Worm (Caenorhabditis elegans) whole organism, young adult: Measurements from ENCODE around the gene F17C11.4.

Experiments
- B0261.1 ChIP-seq: sonication (generic microtip); optimal IDR thresholded peaks from 2 replicates; lab custom pipeline; 2016; ENCODE audit warnings: mild to moderate bottlenecking, missing genetic modification characterization, moderate library complexity, missing compliant biosample characterization
- C06A6.2 ChIP-seq: fragments of 200-800 bp; sonication (Bioruptor generic); conservative IDR thresholded peaks from 2 replicates; pipeline ENCODE4 v1.3.6; 2022; ENCODE audit warnings: missing genetic modification characterization, missing compliant biosample characterization
- D2030.7 ChIP-seq: fragments of 200-800 bp; sonication (Bioruptor generic); IDR thresholded peaks from 2 replicates; pipeline ENCODE4 v1.3.6; 2022; ENCODE audit warnings: missing genetic modification reagents, missing genetic modification characterization, missing compliant biosample characterization
- F39B2.1 ChIP-seq: fragments of 200-800 bp; sonication (Bioruptor generic); IDR thresholded peaks from 2 replicates; pipeline ENCODE4 v1.3.6; 2022; ENCODE audit warnings: missing genetic modification reagents, missing genetic modification characterization, missing compliant biosample characterization
- F55B11.4 ChIP-seq: sonication (generic microtip); optimal IDR thresholded peaks from 2 replicates; lab custom pipeline; 2016; ENCODE audit warnings: missing compliant biosample characterization, missing genetic modification characterization, borderline replicate concordance; ENCODE audit not compliant: insufficient read depth
- F57A8.1 ChIP-seq: fragments of 200-800 bp; sonication (Bioruptor generic); optimal IDR thresholded peaks from 2 replicates; lab custom pipeline; 2018; ENCODE audit warnings: mild to moderate bottlenecking, missing genetic modification characterization, moderate library complexity, missing compliant biosample characterization
- K11D2.4 ChIP-seq: fragments of 200-800 bp; sonication (Bioruptor generic); IDR thresholded peaks from 2 replicates; pipeline ENCODE4 v1.3.6; 2022; ENCODE audit warnings: missing genetic modification reagents, missing genetic modification characterization, missing compliant biosample characterization
- T26A5.8 ChIP-seq: sonication (generic microtip); optimal IDR thresholded peaks from 2 replicates; lab custom pipeline; 2016; ENCODE audit warnings: missing genetic modification characterization, missing compliant biosample characterization
- Y53G8AR.9 ChIP-seq: fragments of 200-800 bp; sonication (Bioruptor generic); conservative IDR thresholded peaks from 2 replicates; pipeline ENCODE4 v1.3.6; 2022; ENCODE audit warnings: missing genetic modification reagents, missing genetic modification characterization, missing compliant biosample characterization
- Y67H2A.10 ChIP-seq: fragments of 200-800 bp; sonication (Bioruptor generic); conservative IDR thresholded peaks from 2 replicates; pipeline ENCODE4 v1.3.6; 2022; ENCODE audit warnings: missing genetic modification reagents, missing genetic modification characterization, missing compliant biosample characterization
- ZK185.1 ChIP-seq: sonication (generic microtip); optimal IDR thresholded peaks from 2 replicates; lab custom pipeline; 2016; ENCODE audit warnings: mild to moderate bottlenecking, missing genetic modification characterization, missing compliant biosample characterization; ENCODE audit not compliant: poor library complexity, severe bottlenecking
- ama-1 ChIP-seq, 3 experiments: fragments of 150-350 bp in 1 of 3; sonication (generic microtip) in 2 of 3; optimal IDR thresholded peaks; 2 replicates each; lab custom pipeline; 2014 to 2018; ENCODE audit warnings: missing biosample characterization in 2 of 3, missing genetic modification characterization in 2 of 3, missing genetic modification reagents in 2 of 3
- aptf-3 ChIP-seq: fragments of 200-800 bp; sonication (Bioruptor generic); IDR thresholded peaks from 2 replicates; pipeline ENCODE4 v1.3.6; 2022; ENCODE audit warnings: missing genetic modification characterization, missing compliant biosample characterization
- atf-7 ChIP-seq: sonication (generic microtip); optimal IDR thresholded peaks from 2 replicates; lab custom pipeline; 2017; ENCODE audit warnings: mild to moderate bottlenecking, missing genetic modification characterization, missing compliant biosample characterization
- athp-1 ChIP-seq: sonication (generic microtip); optimal IDR thresholded peaks from 2 replicates; lab custom pipeline; 2017; ENCODE audit warnings: mild to moderate bottlenecking, missing genetic modification characterization, missing compliant biosample characterization
- attf-6 ChIP-seq: fragments of 200-800 bp; sonication (Bioruptor generic); IDR thresholded peaks from 2 replicates; pipeline ENCODE4 v1.3.6; 2022; ENCODE audit warnings: missing genetic modification reagents, missing genetic modification characterization, missing compliant biosample characterization
- ccch-3 ChIP-seq: fragments of 200-800 bp; sonication (Bioruptor generic); optimal IDR thresholded peaks from 2 replicates; lab custom pipeline; 2018; ENCODE audit warnings: mild to moderate bottlenecking, missing genetic modification characterization, missing compliant biosample characterization
- ceh-40 ChIP-seq: fragments of 200-800 bp; sonication (Bioruptor generic); IDR thresholded peaks from 2 replicates; pipeline ENCODE4 v1.3.6; 2022; ENCODE audit warnings: missing genetic modification characterization, missing compliant biosample characterization
- ceh-58 ChIP-seq: fragments of 200-800 bp; sonication (Bioruptor generic); IDR thresholded peaks from 2 replicates; pipeline ENCODE4 v1.3.6; 2022; ENCODE audit warnings: missing genetic modification characterization, missing compliant biosample characterization
- dox-1 ChIP-seq: fragments of 200-800 bp; sonication (Bioruptor generic); IDR thresholded peaks from 2 replicates; pipeline ENCODE4 v1.3.6; 2022; ENCODE audit warnings: missing genetic modification reagents, missing genetic modification characterization, missing compliant biosample characterization
- egrh-3 ChIP-seq: fragments of 200-800 bp; sonication (Bioruptor generic); IDR thresholded peaks from 2 replicates; pipeline ENCODE4 v1.3.6; 2022; ENCODE audit warnings: missing genetic modification reagents, missing genetic modification characterization, missing compliant biosample characterization
- hmg-1.2 ChIP-seq: fragments of 200-800 bp; sonication (Bioruptor generic); IDR thresholded peaks from 2 replicates; pipeline ENCODE4 v1.3.6; 2022; ENCODE audit warnings: missing genetic modification reagents, missing genetic modification characterization, missing compliant biosample characterization
- hmg-20 ChIP-seq: fragments of 200-800 bp; sonication (Bioruptor generic); IDR thresholded peaks from 2 replicates; pipeline ENCODE4 v1.3.6; 2022; ENCODE audit warnings: missing genetic modification reagents, missing genetic modification characterization, missing compliant biosample characterization
- hsf-1 ChIP-seq: fragments of 200-800 bp; sonication (Bioruptor generic); IDR thresholded peaks from 2 replicates; pipeline ENCODE4 v1.3.6; 2022; ENCODE audit warnings: missing genetic modification reagents, missing genetic modification characterization, missing compliant biosample characterization
- let-526 ChIP-seq: fragments of 200-800 bp; sonication (Bioruptor generic); IDR thresholded peaks from 2 replicates; pipeline ENCODE4 v1.3.6; 2022; ENCODE audit warnings: missing genetic modification reagents, missing genetic modification characterization, missing compliant biosample characterization
- let-607 ChIP-seq, 2 experiments: fragments of 200-800 bp in 1 of 2; sonication (Bioruptor generic) in 1 of 2; sonication (generic microtip) in 1 of 2; optimal IDR thresholded peaks; 2 replicates each; lab custom pipeline; 2016 to 2018; ENCODE audit warnings: mild to moderate bottlenecking in 2 of 2, missing compliant biosample characterization in 2 of 2, missing genetic modification characterization in 2 of 2, moderate library complexity in 2 of 2, missing genotype in 1 of 2
- lir-1 ChIP-seq: fragments of 200-800 bp; sonication (Bioruptor generic); conservative IDR thresholded peaks from 2 replicates; pipeline ENCODE4 v1.3.6; 2022; ENCODE audit warnings: missing genetic modification reagents, missing genetic modification characterization, missing compliant biosample characterization
- madf-6 ChIP-seq: fragments of 200-800 bp; sonication (Bioruptor generic); IDR thresholded peaks from 2 replicates; pipeline ENCODE4 v1.3.6; 2022; ENCODE audit warnings: missing genetic modification reagents, missing genetic modification characterization, missing compliant biosample characterization
- mxl-1 ChIP-seq: sonication (generic microtip); optimal IDR thresholded peaks from 2 replicates; lab custom pipeline; 2016; ENCODE audit warnings: missing genetic modification characterization, missing compliant biosample characterization
- nfya-1 ChIP-seq: sonication (generic microtip); optimal IDR thresholded peaks from 2 replicates; lab custom pipeline; 2017; ENCODE audit warnings: antibody characterized with exemption, missing compliant biosample characterization, missing genetic modification characterization, borderline replicate concordance; ENCODE audit not compliant: insufficient read depth
- nfyb-1 ChIP-seq: fragments of 200-800 bp; sonication (Bioruptor generic); IDR thresholded peaks from 2 replicates; pipeline ENCODE4 v1.3.6; 2022; ENCODE audit warnings: missing genetic modification reagents, missing genetic modification characterization, missing compliant biosample characterization
- nhr-120 ChIP-seq: fragments of 200-800 bp; sonication (Bioruptor generic); IDR thresholded peaks from 2 replicates; pipeline ENCODE4 v1.3.6; 2022; ENCODE audit warnings: missing genetic modification characterization, missing compliant biosample characterization
- nhr-27 ChIP-seq: fragments of 200-800 bp; sonication (Bioruptor generic); optimal IDR thresholded peaks from 2 replicates; lab custom pipeline; 2018; ENCODE audit warnings: mild to moderate bottlenecking, missing genetic modification characterization, moderate library complexity, missing compliant biosample characterization
- nhr-90 ChIP-seq: sonication (generic microtip); optimal IDR thresholded peaks from 2 replicates; lab custom pipeline; 2016; ENCODE audit warnings: missing genotype, mild to moderate bottlenecking, missing genetic modification characterization, missing compliant biosample characterization
- pbrm-1 ChIP-seq: fragments of 200-800 bp; sonication (Bioruptor generic); IDR thresholded peaks from 2 replicates; pipeline ENCODE4 v1.3.6; 2022; ENCODE audit warnings: missing genetic modification reagents, missing genetic modification characterization, missing compliant biosample characterization
- rcor-1 ChIP-seq: fragments of 200-800 bp; sonication (Bioruptor generic); IDR thresholded peaks from 2 replicates; pipeline ENCODE4 v1.3.6; 2022; ENCODE audit warnings: missing genetic modification reagents, missing genetic modification characterization, missing compliant biosample characterization
- rec-8 ChIP-seq, 2 experiments: sonication (generic microtip); optimal IDR thresholded peaks; 2 replicates each; lab custom pipeline; 2016; ENCODE audit warnings: mild to moderate bottlenecking in 2 of 2, missing genetic modification characterization in 2 of 2, missing genetic modification reagents in 2 of 2, missing genotype in 2 of 2, missing biosample characterization in 1 of 2, missing compliant biosample characterization in 1 of 2, moderate library complexity in 1 of 2
- sdz-38 ChIP-seq: sonication (generic microtip); optimal IDR thresholded peaks from 2 replicates; lab custom pipeline; 2016; ENCODE audit warnings: missing genotype, missing genetic modification characterization, missing compliant biosample characterization
- snpc-1.1 ChIP-seq: sonication (generic microtip); optimal IDR thresholded peaks from 2 replicates; lab custom pipeline; 2017; ENCODE audit warnings: missing genetic modification characterization, mild to moderate bottlenecking, missing compliant biosample characterization, antibody characterized with exemption, moderate library complexity, missing genotype, missing genetic modification reagents; ENCODE audit not compliant: insufficient read depth
- snpc-1.3 ChIP-seq: sonication (generic microtip); optimal IDR thresholded peaks from 2 replicates; lab custom pipeline; 2017; ENCODE audit warnings: missing genetic modification characterization, mild to moderate bottlenecking, missing compliant biosample characterization, antibody characterized with exemption, moderate library complexity, missing genotype, missing genetic modification reagents; ENCODE audit not compliant: insufficient read depth
- sptf-2 ChIP-seq: fragments of 200-800 bp; sonication (Bioruptor generic); optimal IDR thresholded peaks from 2 replicates; lab custom pipeline; 2018; ENCODE audit warnings: mild to moderate bottlenecking, missing genetic modification characterization, missing compliant biosample characterization
- zim-3 ChIP-seq: sonication (generic microtip); optimal IDR thresholded peaks from 2 replicates; lab custom pipeline; 2017; ENCODE audit warnings: mild to moderate bottlenecking, missing genetic modification characterization, moderate library complexity, missing compliant biosample characterization
- ztf-18 ChIP-seq: sonication (generic microtip); optimal IDR thresholded peaks from 2 replicates; lab custom pipeline; 2016; ENCODE audit warnings: missing genotype, mild to moderate bottlenecking, missing genetic modification characterization, missing compliant biosample characterization
- ztf-25 ChIP-seq: fragments of 200-800 bp; sonication (Bioruptor generic); IDR thresholded peaks from 2 replicates; pipeline ENCODE4 v1.3.6; 2022; ENCODE audit warnings: missing genetic modification reagents, missing genetic modification characterization, missing compliant biosample characterization
- ztf-28 ChIP-seq: fragments of 200-800 bp; sonication (Bioruptor generic); IDR thresholded peaks from 2 replicates; pipeline ENCODE4 v1.3.6; 2022; ENCODE audit warnings: missing genetic modification reagents, missing genetic modification characterization, missing compliant biosample characterization
- ztf-6 ChIP-seq: fragments of 200-800 bp; sonication (Bioruptor generic); IDR thresholded peaks from 2 replicates; pipeline ENCODE4 v1.3.6; 2022; ENCODE audit warnings: missing genetic modification reagents, missing genetic modification characterization, missing compliant biosample characterization

F17C11.4 gene

DNA sequence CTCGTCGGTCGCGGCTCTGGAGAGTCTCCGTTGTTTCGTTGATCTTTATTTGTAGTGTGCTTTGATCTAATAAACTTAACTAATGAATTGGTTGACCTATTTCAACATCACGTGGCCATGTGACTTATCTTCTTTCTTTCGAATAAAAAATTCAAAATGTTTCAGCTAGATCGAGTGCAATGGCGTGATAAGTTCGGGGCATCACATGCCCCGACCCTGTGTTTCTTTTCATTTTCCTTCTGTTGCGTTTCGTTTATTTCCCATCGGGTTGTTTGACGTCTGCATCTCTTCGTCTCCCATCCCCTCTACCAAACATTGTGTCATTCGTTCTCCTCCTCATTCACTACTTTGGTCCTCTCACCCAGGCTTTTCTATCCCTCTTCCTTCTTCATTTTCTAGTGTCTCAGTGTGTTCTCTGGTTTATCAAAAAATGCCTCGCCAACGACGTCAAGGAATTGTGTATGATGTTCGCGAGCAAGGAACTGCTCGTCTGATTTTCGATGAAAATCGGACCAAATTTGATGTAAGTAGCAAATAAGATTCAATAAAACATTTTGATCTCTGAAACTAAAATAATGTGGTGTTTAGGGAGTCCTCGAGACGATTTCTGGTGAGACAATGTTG, at the start of gene F17C11.4 (continued):
- peak; percentile 62 for TF ChIP-seq atf-7 (tag; lab: Kevin White, UChicago)
- no peak for TF ChIP-seq ztf-28 (GFP tag; lab: Robert Waterston, UW)
- peak; percentile 62 for TF ChIP-seq ZK185.1 (tag; lab: Kevin White, UChicago)
- no peak for TF ChIP-seq nfya-1
- no peak for TF ChIP-seq snpc-1.1 (tag; lab: Kevin White, UChicago)
- TF ChIP-seq ceh-40: no peak
- peak; percentile 29 for TF ChIP-seq nhr-90 (tag; lab: Kevin White, UChicago)
- TF ChIP-seq ztf-6: no peak
- TF ChIP-seq Y67H2A.10 (GFP tag; lab: Robert Waterston, UW): no peak
- TF ChIP-seq ztf-18 (tag; lab: Kevin White, UChicago): peak; percentile 31
- TF ChIP-seq snpc-1.3 (tag; lab: Kevin White, UChicago): no peak
- peak; percentile 38 to 44 for TF ChIP-seq let-607 (tag; optimal IDR thresholded peaks at IDR 0.05; lab: Kevin White, UChicago)
- no peak for TF ChIP-seq attf-6 (GFP tag; lab: Robert Waterston, UW)
- no peak for TF ChIP-seq B0261.1 (tag; lab: Kevin White, UChicago)
- no peak for TF ChIP-seq hmg-20 (GFP tag; lab: Robert Waterston, UW)
- TF ChIP-seq pbrm-1: no peak
- no peak; the same call in 1 of the 2 replicates for TF ChIP-seq lir-1
- TF ChIP-seq nhr-120 (GFP tag; lab: Robert Waterston, UW): no peak
- no peak for TF ChIP-seq egrh-3 (GFP tag; lab: Robert Waterston, UW)
- TF ChIP-seq nhr-27 (tag; lab: Kevin White, UChicago): no peak
- TF ChIP-seq ccch-3: no peak
- no peak for TF ChIP-seq dox-1 (GFP tag; lab: Robert Waterston, UW)
- no peak for TF ChIP-seq Y53G8AR.9
- TF ChIP-seq madf-6: 0 out of 2 replicates have a peak, but pooled peaks have one; percentile 13
- TF ChIP-seq hmg-1.2 (GFP tag; lab: Robert Waterston, UW): peak; percentile 53; the same call in 1 of the 2 replicates
- no peak for TF ChIP-seq zim-3 (tag; lab: Kevin White, UChicago)
- TF ChIP-seq sptf-2: no peak
- TF ChIP-seq T26A5.8 (tag; lab: Kevin White, UChicago): no peak
- no peak for TF ChIP-seq ztf-25 (GFP tag; lab: Robert Waterston, UW)
- 0 out of 2 replicates have a peak, but pooled peaks have one; percentile 68 for TF ChIP-seq let-526 (GFP tag; lab: Robert Waterston, UW)
- TF ChIP-seq F39B2.1 (GFP tag; lab: Robert Waterston, UW): no peak
- TF ChIP-seq mxl-1: no peak
- TF ChIP-seq F55B11.4 (tag; lab: Kevin White, UChicago): no peak
- TF ChIP-seq aptf-3 (GFP tag; lab: Robert Waterston, UW): no peak
- 0 out of 2 replicates have a peak, but pooled peaks have one; percentile 10 for TF ChIP-seq rcor-1
- no peak for TF ChIP-seq ceh-58
- 0 out of 2 replicates have a peak, but pooled peaks have one; percentile 41 for TF ChIP-seq C06A6.2 (GFP tag; lab: Robert Waterston, UW)
- TF ChIP-seq F57A8.1: no peak
- no peak for TF ChIP-seq rec-8 (tag; optimal IDR thresholded peaks at IDR 0.05; lab: Kevin White, UChicago)
- no peak for TF ChIP-seq sdz-38 (tag; lab: Kevin White, UChicago)
- TF ChIP-seq D2030.7 (GFP tag; lab: Robert Waterston, UW): no peak
- no peak for TF ChIP-seq athp-1 (tag; lab: Kevin White, UChicago)
- peak; percentile 67 for TF ChIP-seq ama-1 (optimal IDR thresholded peaks at IDR 0.05; lab: Kevin White, UChicago)
- no peak for TF ChIP-seq ama-1 (GFP tag; optimal IDR thresholded peaks at IDR 0.05; lab: Kevin White, UChicago)
- peak; percentile 69; the same call in 1 of the 2 replicates for TF ChIP-seq K11D2.4 (GFP tag; lab: Robert Waterston, UW)
- no peak for TF ChIP-seq hsf-1 (GFP tag; lab: Robert Waterston, UW)
- no peak for TF ChIP-seq nfyb-1 (GFP tag; lab: Robert Waterston, UW)
